Worm (Caenorhabditis elegans) whole organism, young adult: ENCODE data around the gene T09F3.5.

Experiments
- B0019.2 ChIP-seq: fragments of 200-800 bp; sonication (Bioruptor generic); conservative IDR thresholded peaks from 2 replicates; pipeline ENCODE4 v1.3.6; 2022; ENCODE audit warnings: missing genetic modification reagents, missing genetic modification characterization, missing compliant biosample characterization
- B0261.1 ChIP-seq: sonication (generic microtip); optimal IDR thresholded peaks from 2 replicates; lab custom pipeline; 2016; ENCODE audit warnings: mild to moderate bottlenecking, missing genetic modification characterization, moderate library complexity, missing compliant biosample characterization
- C17E4.6 ChIP-seq: fragments of 200-800 bp; sonication (Bioruptor generic); IDR thresholded peaks from 2 replicates; pipeline ENCODE4 v1.3.6; 2022; ENCODE audit warnings: missing genetic modification reagents, missing genetic modification characterization, missing compliant biosample characterization
- D2030.7 ChIP-seq: fragments of 200-800 bp; sonication (Bioruptor generic); IDR thresholded peaks from 2 replicates; pipeline ENCODE4 v1.3.6; 2022; ENCODE audit warnings: missing genetic modification reagents, missing genetic modification characterization, missing compliant biosample characterization
- F33H1.4 ChIP-seq: fragments of 200-800 bp; sonication (Bioruptor generic); IDR thresholded peaks from 2 replicates; pipeline ENCODE4 v1.3.6; 2022; ENCODE audit warnings: missing genetic modification reagents, missing genetic modification characterization, missing compliant biosample characterization
- F57C9.4 ChIP-seq: sonication (generic microtip); optimal IDR thresholded peaks from 2 replicates; lab custom pipeline; 2017; ENCODE audit warnings: mild to moderate bottlenecking, missing genetic modification characterization, missing compliant biosample characterization
- K12H6.12 ChIP-seq: fragments of 200-800 bp; sonication (Bioruptor generic); optimal IDR thresholded peaks from 2 replicates; lab custom pipeline; 2018; ENCODE audit warnings: mild to moderate bottlenecking, missing genetic modification characterization, missing compliant biosample characterization
- Y79H2A.3 ChIP-seq: fragments of 200-800 bp; sonication (Bioruptor generic); conservative IDR thresholded peaks from 2 replicates; pipeline ENCODE4 v1.3.6; 2022; ENCODE audit warnings: missing genetic modification reagents, missing genetic modification characterization, missing compliant biosample characterization
- Y95B8A.8 ChIP-seq: fragments of 200-800 bp; sonication (Bioruptor generic); IDR thresholded peaks from 2 replicates; pipeline ENCODE4 v1.3.6; 2022; ENCODE audit warnings: missing genetic modification reagents, missing genetic modification characterization, missing compliant biosample characterization
- akir-1 ChIP-seq: fragments of 200-800 bp; sonication (Bioruptor generic); optimal IDR thresholded peaks from 2 replicates; lab custom pipeline; 2018; ENCODE audit warnings: mild to moderate bottlenecking, missing genetic modification characterization, moderate library complexity, missing compliant biosample characterization
- aptf-3 ChIP-seq: fragments of 200-800 bp; sonication (Bioruptor generic); IDR thresholded peaks from 2 replicates; pipeline ENCODE4 v1.3.6; 2022; ENCODE audit warnings: missing genetic modification characterization, missing compliant biosample characterization
- attf-5 ChIP-seq: fragments of 200-800 bp; sonication (Bioruptor generic); optimal IDR thresholded peaks from 2 replicates; lab custom pipeline; 2018; ENCODE audit warnings: mild to moderate bottlenecking, missing genetic modification characterization, missing compliant biosample characterization
- bed-2 ChIP-seq: fragments of 200-800 bp; sonication (Bioruptor generic); IDR thresholded peaks from 2 replicates; pipeline ENCODE4 v1.3.6; 2022; ENCODE audit warnings: missing genetic modification reagents, missing genetic modification characterization, missing compliant biosample characterization
- ceh-40 ChIP-seq: fragments of 200-800 bp; sonication (Bioruptor generic); IDR thresholded peaks from 2 replicates; pipeline ENCODE4 v1.3.6; 2022; ENCODE audit warnings: missing genetic modification characterization, missing compliant biosample characterization
- ceh-91 ChIP-seq: fragments of 200-800 bp; sonication (Bioruptor generic); IDR thresholded peaks from 2 replicates; pipeline ENCODE4 v1.3.6; 2022; ENCODE audit warnings: missing genetic modification reagents, missing genetic modification characterization, missing compliant biosample characterization
- chd-7 ChIP-seq: sonication (generic microtip); optimal IDR thresholded peaks from 2 replicates; lab custom pipeline; 2016; ENCODE audit warnings: mild to moderate bottlenecking, missing genetic modification characterization, moderate library complexity, missing compliant biosample characterization
- dpff-1 ChIP-seq: sonication (generic microtip); optimal IDR thresholded peaks from 2 replicates; lab custom pipeline; 2017; ENCODE audit warnings: mild to moderate bottlenecking, missing genetic modification characterization, missing compliant biosample characterization
- dpl-1 ChIP-seq: fragments of 150-350 bp; optimal IDR thresholded peaks from 2 replicates; lab custom pipeline; 2014; ENCODE audit warnings: missing biosample characterization, missing genetic modification reagents, missing genetic modification characterization
- efl-1 ChIP-seq: fragments of 150-350 bp; optimal IDR thresholded peaks from 2 replicates; lab custom pipeline; 2014; ENCODE audit warnings: missing biosample characterization, missing genetic modification reagents, missing genetic modification characterization
- egrh-3 ChIP-seq: fragments of 200-800 bp; sonication (Bioruptor generic); IDR thresholded peaks from 2 replicates; pipeline ENCODE4 v1.3.6; 2022; ENCODE audit warnings: missing genetic modification reagents, missing genetic modification characterization, missing compliant biosample characterization
- ekl-4 ChIP-seq: fragments of 200-800 bp; sonication (Bioruptor generic); IDR thresholded peaks from 2 replicates; pipeline ENCODE4 v1.3.6; 2022; ENCODE audit warnings: missing genetic modification reagents, missing genetic modification characterization, missing compliant biosample characterization
- ets-4 ChIP-seq: fragments of 200-800 bp; sonication (Bioruptor generic); optimal IDR thresholded peaks from 2 replicates; lab custom pipeline; 2018; ENCODE audit warnings: mild to moderate bottlenecking, missing genetic modification characterization, missing compliant biosample characterization
- gei-17 ChIP-seq: fragments of 200-800 bp; sonication (Bioruptor generic); optimal IDR thresholded peaks from 2 replicates; lab custom pipeline; 2018; ENCODE audit warnings: mild to moderate bottlenecking, missing genetic modification characterization, missing compliant biosample characterization
- hlh-12 ChIP-seq: sonication (generic microtip); optimal IDR thresholded peaks from 2 replicates; lab custom pipeline; 2016; ENCODE audit warnings: missing genetic modification characterization, missing compliant biosample characterization
- hmg-1.2 ChIP-seq: fragments of 200-800 bp; sonication (Bioruptor generic); IDR thresholded peaks from 2 replicates; pipeline ENCODE4 v1.3.6; 2022; ENCODE audit warnings: missing genetic modification reagents, missing genetic modification characterization, missing compliant biosample characterization
- hrde-1 ChIP-seq: sonication (generic microtip); optimal IDR thresholded peaks from 2 replicates; lab custom pipeline; 2016; ENCODE audit warnings: missing genetic modification characterization, mild to moderate bottlenecking, missing compliant biosample characterization, moderate library complexity, missing genotype, missing genetic modification reagents, borderline replicate concordance
- hsf-1 ChIP-seq: fragments of 200-800 bp; sonication (Bioruptor generic); IDR thresholded peaks from 2 replicates; pipeline ENCODE4 v1.3.6; 2022; ENCODE audit warnings: missing genetic modification reagents, missing genetic modification characterization, missing compliant biosample characterization
- let-526 ChIP-seq: fragments of 200-800 bp; sonication (Bioruptor generic); IDR thresholded peaks from 2 replicates; pipeline ENCODE4 v1.3.6; 2022; ENCODE audit warnings: missing genetic modification reagents, missing genetic modification characterization, missing compliant biosample characterization
- lin-26 ChIP-seq: fragments of 200-800 bp; sonication (Bioruptor generic); IDR thresholded peaks from 2 replicates; pipeline ENCODE4 v1.3.6; 2022; ENCODE audit warnings: missing genetic modification reagents, missing genetic modification characterization, missing compliant biosample characterization
- lin-54 ChIP-seq: fragments of 200-800 bp; sonication (Bioruptor generic); optimal IDR thresholded peaks from 2 replicates; lab custom pipeline; 2018; ENCODE audit warnings: mild to moderate bottlenecking, missing genetic modification characterization, missing compliant biosample characterization
- lsy-27 ChIP-seq: sonication (generic microtip); optimal IDR thresholded peaks from 2 replicates; lab custom pipeline; 2017; ENCODE audit warnings: missing genetic modification characterization, mild to moderate bottlenecking, missing compliant biosample characterization, antibody characterized with exemption, missing genotype, borderline replicate concordance; ENCODE audit not compliant: insufficient read depth
- madf-6 ChIP-seq: fragments of 200-800 bp; sonication (Bioruptor generic); IDR thresholded peaks from 2 replicates; pipeline ENCODE4 v1.3.6; 2022; ENCODE audit warnings: missing genetic modification reagents, missing genetic modification characterization, missing compliant biosample characterization
- madf-8 ChIP-seq: fragments of 200-800 bp; sonication (Bioruptor generic); conservative IDR thresholded peaks from 2 replicates; pipeline ENCODE4 v1.3.6; 2022; ENCODE audit warnings: missing genetic modification reagents, missing genetic modification characterization, missing compliant biosample characterization
- nhr-80 ChIP-seq: sonication (generic microtip); optimal IDR thresholded peaks from 2 replicates; lab custom pipeline; 2016; ENCODE audit warnings: missing genetic modification characterization, missing compliant biosample characterization
- repo-1 ChIP-seq: sonication (generic microtip); optimal IDR thresholded peaks from 2 replicates; lab custom pipeline; 2017; ENCODE audit warnings: mild to moderate bottlenecking, missing genetic modification characterization, missing compliant biosample characterization
- sdz-38 ChIP-seq: sonication (generic microtip); optimal IDR thresholded peaks from 2 replicates; lab custom pipeline; 2016; ENCODE audit warnings: missing genotype, missing genetic modification characterization, missing compliant biosample characterization
- snpc-1.1 ChIP-seq: sonication (generic microtip); optimal IDR thresholded peaks from 2 replicates; lab custom pipeline; 2017; ENCODE audit warnings: missing genetic modification characterization, mild to moderate bottlenecking, missing compliant biosample characterization, antibody characterized with exemption, moderate library complexity, missing genotype, missing genetic modification reagents; ENCODE audit not compliant: insufficient read depth
- snpc-3.4 ChIP-seq: sonication (generic microtip); optimal IDR thresholded peaks from 2 replicates; lab custom pipeline; 2017; ENCODE audit warnings: missing genetic modification characterization, mild to moderate bottlenecking, missing compliant biosample characterization, antibody characterized with exemption, moderate library complexity, missing genotype, missing genetic modification reagents
- snpc-4 ChIP-seq, 5 experiments: fragments of 150-350 bp in 1 of 5; sonication (generic microtip) in 4 of 5; optimal IDR thresholded peaks; 2 replicates each; lab custom pipeline; 2014 to 2018; ENCODE audit warnings: missing genetic modification characterization in 5 of 5, missing biosample characterization in 3 of 5, antibody characterized with exemption in 2 of 5, mild to moderate bottlenecking in 2 of 5, missing compliant biosample characterization in 2 of 5, missing genotype in 2 of 5, moderate library complexity in 2 of 5, missing genetic modification reagents in 1 of 5
- tbx-9 ChIP-seq: sonication (generic microtip); optimal IDR thresholded peaks from 2 replicates; lab custom pipeline; 2016; ENCODE audit warnings: borderline replicate concordance, missing genetic modification characterization, inconsistent platforms, missing compliant biosample characterization
- unc-62 ChIP-seq: fragments of 150-350 bp; optimal IDR thresholded peaks from 2 replicates; lab custom pipeline; 2014; ENCODE audit warnings: missing biosample characterization, missing genetic modification reagents, missing genetic modification characterization
- zfh-2 ChIP-seq: fragments of 200-800 bp; sonication (Bioruptor generic); conservative IDR thresholded peaks from 2 replicates; pipeline ENCODE4 v1.3.6; 2022; ENCODE audit warnings: missing genetic modification reagents, missing genetic modification characterization, missing compliant biosample characterization
- zim-3 ChIP-seq: sonication (generic microtip); optimal IDR thresholded peaks from 2 replicates; lab custom pipeline; 2017; ENCODE audit warnings: mild to moderate bottlenecking, missing genetic modification characterization, moderate library complexity, missing compliant biosample characterization
- ztf-28 ChIP-seq: fragments of 200-800 bp; sonication (Bioruptor generic); IDR thresholded peaks from 2 replicates; pipeline ENCODE4 v1.3.6; 2022; ENCODE audit warnings: missing genetic modification reagents, missing genetic modification characterization, missing compliant biosample characterization

T09F3.5 gene

DNA sequence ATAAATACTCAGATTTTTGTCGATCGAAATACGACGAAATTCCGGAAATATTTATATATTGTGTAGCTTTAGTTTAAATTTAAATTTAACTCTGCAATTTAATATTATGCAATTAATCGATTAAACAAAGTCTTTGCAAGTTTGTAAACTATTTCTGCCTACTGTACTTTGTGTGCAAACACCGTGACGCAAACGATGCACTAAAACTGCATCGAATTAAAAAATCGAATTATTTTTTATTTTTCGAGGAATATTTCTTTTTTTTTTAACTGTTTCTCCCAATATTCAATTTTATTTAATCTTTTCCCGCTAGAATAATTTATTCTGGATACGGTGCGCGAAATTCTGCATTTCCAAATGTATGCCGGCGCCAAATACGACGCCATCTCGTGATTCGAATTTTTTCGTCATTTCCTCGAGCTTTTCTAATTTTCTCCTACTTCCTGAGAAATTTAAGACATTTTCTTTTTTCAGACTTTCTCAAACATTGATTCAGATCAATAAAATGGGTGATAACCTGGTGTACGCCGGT, 19.7 kb downstream of the T09F3.5 start, which contains the start of gene eif-2A (continued):
- TF ChIP-seq attf-5 (GFP tag; lab: Kevin White, UChicago) (peak; percentile 10), bed-2 (GFP tag; lab: Robert Waterston, UW) (no peak), B0261.1 (tag; lab: Kevin White, UChicago) (no peak), B0019.2 (no peak), unc-62 (GFP tag; lab: Kevin White, UChicago) (no peak), ceh-91 (GFP tag; lab: Robert Waterston, UW) (peak; percentile 76), madf-8 (peak; percentile 83), sdz-38 (tag; lab: Kevin White, UChicago) (no peak), zim-3 (tag; lab: Kevin White, UChicago) (no peak), snpc-1.1 (tag; lab: Kevin White, UChicago) (no peak), gei-17 (GFP tag; lab: Kevin White, UChicago) (no peak), madf-6 (GFP tag; lab: Robert Waterston, UW) (peak; percentile 94), nhr-80 (tag; lab: Kevin White, UChicago) (no peak), repo-1 (tag; lab: Kevin White, UChicago) (no peak), efl-1 (peak; percentile 88), dpl-1 (GFP tag; lab: Kevin White, UChicago) (peak; percentile 72), snpc-3.4 (peak; percentile 17), D2030.7 (GFP tag; lab: Robert Waterston, UW) (peak; percentile 42; the same call in 1 of the 2 replicates)

DNA sequence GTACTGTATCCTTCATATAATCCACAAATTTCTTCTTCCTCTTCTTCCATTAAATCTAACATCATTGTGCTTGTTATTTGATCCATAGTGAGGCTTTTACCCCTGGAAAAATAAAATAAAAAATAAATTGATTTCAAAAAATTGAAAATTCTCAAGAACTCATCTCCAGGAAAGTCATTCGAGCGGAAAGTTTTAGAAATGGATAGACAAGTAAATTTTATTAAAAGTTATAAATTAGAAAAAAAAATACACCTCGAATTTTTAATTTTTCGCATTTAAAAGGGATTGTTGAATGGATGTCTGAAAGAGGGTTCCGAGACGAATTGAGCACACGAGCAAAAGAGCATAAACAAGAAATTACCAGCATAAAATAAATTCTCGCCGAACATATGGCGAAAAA, 25.3 kb downstream of the T09F3.5 start, which contains the start of gene frpr-21:
TSS of gene frpr-21 (minus strand) at position 101 of the 400 bp plus-strand sequence.
- TF ChIP-seq ekl-4 (GFP tag; lab: Robert Waterston, UW) = no peak
- no peak for TF ChIP-seq hsf-1 (GFP tag; lab: Robert Waterston, UW)
- TF ChIP-seq hmg-1.2 (GFP tag; lab: Robert Waterston, UW) = no peak
- TF ChIP-seq snpc-4 (GFP tag; optimal IDR thresholded peaks at IDR 0.05; lab: Kevin White, UChicago) = no peak
- no peak for TF ChIP-seq snpc-4 (tag; optimal IDR thresholded peaks at IDR 0.05; lab: Kevin White, UChicago)
- TF ChIP-seq Y95B8A.8 (GFP tag; lab: Robert Waterston, UW) = no peak
- no peak for TF ChIP-seq ceh-40 (GFP tag; lab: Robert Waterston, UW)
- TF ChIP-seq chd-7 (tag; lab: Kevin White, UChicago) = no peak
- TF ChIP-seq Y79H2A.3 (GFP tag; lab: Robert Waterston, UW) = no peak
- no peak for TF ChIP-seq lsy-27
- TF ChIP-seq hrde-1 (tag; lab: Kevin White, UChicago) = no peak
- TF ChIP-seq ztf-28 = no peak
- no peak for TF ChIP-seq snpc-3.4
- TF ChIP-seq K12H6.12 (tag; lab: Kevin White, UChicago) = no peak
- TF ChIP-seq hlh-12 (tag; lab: Kevin White, UChicago) = no peak
- no peak for TF ChIP-seq zfh-2
- TF ChIP-seq egrh-3 = no peak

DNA sequence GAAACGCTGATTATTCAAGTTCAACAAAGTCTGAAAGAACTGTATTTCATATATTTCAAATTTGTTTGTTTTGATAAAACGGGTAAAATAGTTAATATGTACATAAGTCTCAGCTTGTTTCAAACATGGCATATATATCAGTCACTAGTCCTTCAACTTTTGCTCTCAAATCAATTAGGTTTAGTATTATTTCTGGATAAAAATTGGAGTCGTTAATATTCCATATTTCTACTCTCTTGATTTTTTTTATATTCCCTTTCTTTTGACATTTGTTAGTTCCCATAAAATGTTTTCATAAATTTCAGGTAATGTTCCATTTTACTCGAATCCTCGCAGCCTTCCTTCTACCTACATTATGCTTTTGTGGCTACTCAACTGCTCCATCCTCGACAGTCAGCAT, 39.2 kb downstream of the T09F3.5 start, which contains the start of gene cut-4:
TSS of gene cut-4 (plus strand) at position 301 of the 400 bp plus-strand sequence.
- TF ChIP-seq let-526 (no peak), lsy-27 (no peak), madf-8 (no peak), lin-26 (GFP tag; lab: Robert Waterston, UW) (no peak), K12H6.12 (tag; lab: Kevin White, UChicago) (no peak), F57C9.4 (tag; lab: Kevin White, UChicago) (no peak), ets-4 (no peak), gei-17 (GFP tag; lab: Kevin White, UChicago) (no peak), F33H1.4 (GFP tag; lab: Robert Waterston, UW) (no peak), ceh-40 (GFP tag; lab: Robert Waterston, UW) (no peak), aptf-3 (no peak), dpl-1 (GFP tag; lab: Kevin White, UChicago) (no peak), B0261.1 (tag; lab: Kevin White, UChicago) (no peak), C17E4.6 (GFP tag; lab: Robert Waterston, UW) (no peak), tbx-9 (tag; lab: Kevin White, UChicago) (no peak), akir-1 (GFP tag; lab: Kevin White, UChicago) (no peak), egrh-3 (no peak), dpff-1 (no peak), lin-54 (GFP tag; lab: Kevin White, UChicago) (no peak)
